Worm (Caenorhabditis elegans) whole organism, young adult: Measurements from ENCODE around the gene rps-14.

Experiments
- dpl-1 ChIP-seq: fragments of 150-350 bp; optimal IDR thresholded peaks from 2 replicates; lab custom pipeline; 2014; ENCODE audit warnings: missing biosample characterization, missing genetic modification reagents, missing genetic modification characterization
- nfya-1 ChIP-seq: sonication (generic microtip); optimal IDR thresholded peaks from 2 replicates; lab custom pipeline; 2017; ENCODE audit warnings: antibody characterized with exemption, missing compliant biosample characterization, missing genetic modification characterization, borderline replicate concordance; ENCODE audit not compliant: insufficient read depth

ce11 chrIII:7215532-7215931, 36.1 kb upstream of the rps-14 start:
- TF ChIP-seq dpl-1 (GFP tag; lab: Kevin White, UChicago): no peak
- no peak for TF ChIP-seq nfya-1 (tag; lab: Kevin White, UChicago)
